Fruit fly (Drosophila melanogaster) whole organism, adult: ENCODE measurements around the gene CG2991.

Experiments used
- CG14711 ChIP-seq: fragments of 200-800 bp; sonication (Bioruptor generic); optimal IDR thresholded peaks from 2 replicates; lab custom pipeline; 2018; ENCODE audit warnings: missing biosample characterization, mild to moderate bottlenecking, missing genetic modification characterization, moderate library complexity
- CG33017 ChIP-seq: fragments of 200-800 bp; sonication (Bioruptor generic); optimal IDR thresholded peaks from 2 replicates; lab custom pipeline; 2018; ENCODE audit warnings: missing biosample characterization, mild to moderate bottlenecking, missing genetic modification characterization, moderate library complexity
- CG5204 ChIP-seq: fragments of 200-800 bp; sonication (Bioruptor generic); optimal IDR thresholded peaks from 2 replicates; lab custom pipeline; 2016; ENCODE audit warnings: missing biosample characterization, missing genetic modification characterization
- CG7101 ChIP-seq: fragments of 200-800 bp; sonication (Bioruptor generic); optimal IDR thresholded peaks from 2 replicates; lab custom pipeline; 2018; ENCODE audit warnings: missing biosample characterization, mild to moderate bottlenecking, missing genetic modification characterization, moderate library complexity
- Mnt ChIP-seq: fragments of 200-800 bp; sonication (Bioruptor generic); optimal IDR thresholded peaks from 2 replicates; lab custom pipeline; 2016; ENCODE audit warnings: missing biosample characterization, mild to moderate bottlenecking, missing genetic modification characterization
- cnc ChIP-seq, 2 experiments: fragments of >200 bp; optimal IDR thresholded peaks; 2 replicates each; lab custom pipeline; 2017
- kay ChIP-seq: fragments of 200-800 bp; sonication (Bioruptor generic); peaks from one replicate; lab custom pipeline; 2016; ENCODE audit warnings: missing biosample characterization, missing genetic modification characterization, borderline replicate concordance
- pad ChIP-seq: fragments of 200-800 bp; sonication (Bioruptor generic); optimal IDR thresholded peaks from 3 replicates; lab custom pipeline; 2017; ENCODE audit warnings: missing biosample characterization, missing genetic modification characterization, mild to moderate bottlenecking, moderate library complexity, missing genetic modification reagents
- toe ChIP-seq: fragments of 200-800 bp; sonication (Bioruptor generic); optimal IDR thresholded peaks from 2 replicates; lab custom pipeline; 2016; ENCODE audit warnings: missing biosample characterization, missing genetic modification characterization

- TF ChIP-seq cnc (optimal IDR thresholded peaks at IDR 0.05; lab: Kevin White, UChicago): no peak
- TF ChIP-seq kay: no peak
- TF ChIP-seq pad (GFP tag; lab: Kevin White, UChicago): no peak
- no peak for TF ChIP-seq Mnt
- no peak for TF ChIP-seq toe (GFP tag; lab: Kevin White, UChicago)
- TF ChIP-seq CG7101 (tag; lab: Kevin White, UChicago): no peak
- no peak for TF ChIP-seq CG14711 (tag; lab: Kevin White, UChicago)
- TF ChIP-seq CG33017 (tag; lab: Kevin White, UChicago): no peak
- no peak for TF ChIP-seq CG5204
Measured at dm6 chr2L:2807597-2807996, 49.4 kb upstream of the CG2991 start.
